1 fruit fly cellular context compared by ENCODE assay signal in genomic region chr3L:11551949-11552348, dm6.
TF ChIP-seq lines count a peak whose summit lies in the region.

No protein-coding gene starts in this region.

TF ChIP-seq in whole organism, embryonic, 481 proteins besides CTCF, POLR2A, EP300 and RAD21 (continued from another document and continues in another):
- TF ChIP-seq CG11093 (GFP tag; IDR thresholded peaks at IDR 0.05; lab: Robert Waterston, UW) (no peak), gsb-n (tag; optimal IDR thresholded peaks at IDR 0.05; lab: Kevin White, UChicago) (peak; percentile 34), CG32772 (GFP tag; IDR thresholded peaks at IDR 0.05; lab: Robert Waterston, UW) (no peak), CG30431 (GFP tag; optimal IDR thresholded peaks at IDR 0.05; lab: Kevin White, UChicago) (no peak), ems (GFP tag; optimal IDR thresholded peaks at IDR 0.05; lab: Kevin White, UChicago) (peak; percentile 2), stwl (tag; optimal IDR thresholded peaks at IDR 0.05; lab: Kevin White, UChicago) (no peak), CG6683 (GFP tag; optimal IDR thresholded peaks at IDR 0.05; lab: Kevin White, UChicago) (no peak), CG30020 (tag; optimal IDR thresholded peaks at IDR 0.05; lab: Kevin White, UChicago) (no peak), CG12236 (GFP tag; optimal IDR thresholded peaks at IDR 0.05; lab: Kevin White, UChicago) (no peak), ato (GFP tag; IDR thresholded peaks at IDR 0.05; lab: Robert Waterston, UW; ENCODE audit: partially characterized antibody) (no peak), exex (tag; optimal IDR thresholded peaks at IDR 0.05; lab: Kevin White, UChicago) (no peak), esg (GFP tag; conservative IDR thresholded peaks at IDR 0.05; lab: Robert Waterston, UW) (no peak; the same call in 1 of the 2 replicates), dmrt11E (tag; optimal IDR thresholded peaks at IDR 0.05; lab: Kevin White, UChicago) (peak; percentile 75), pfk (GFP tag; optimal IDR thresholded peaks at IDR 0.05; lab: Kevin White, UChicago) (no peak), Hr39 (optimal IDR thresholded peaks at IDR 0.05; lab: Kevin White, UChicago) (no peak), CG7357 (GFP tag; IDR thresholded peaks at IDR 0.05; lab: Robert Waterston, UW) (no peak), Drgx (GFP tag; IDR thresholded peaks at IDR 0.05; lab: Robert Waterston, UW) (peak; percentile 53), ase (GFP tag; IDR thresholded peaks at IDR 0.05; lab: Robert Waterston, UW) (no peak), Rx (GFP tag; IDR thresholded peaks at IDR 0.05; lab: Robert Waterston, UW) (no peak), CG2116 (GFP tag; optimal IDR thresholded peaks at IDR 0.05; lab: Kevin White, UChicago) (peak; percentile 16), NC2β (GFP tag; optimal IDR thresholded peaks at IDR 0.05; lab: Kevin White, UChicago) (peak; percentile 29), az2 (GFP tag; optimal IDR thresholded peaks at IDR 0.05; lab: Kevin White, UChicago) (peak; percentile 12), Sox102F (GFP tag; optimal IDR thresholded peaks at IDR 0.05; lab: Kevin White, UChicago) (peak; percentile 53), ttk (GFP tag; IDR thresholded peaks at IDR 0.05; lab: Robert Waterston, UW) (0 out of 2 replicates have a peak, but pooled peaks have one; percentile 9), CG7372 (GFP tag; IDR thresholded peaks at IDR 0.05; lab: Robert Waterston, UW) (0 out of 2 replicates have a peak, but pooled peaks have one; percentile 12), Vsx1 (GFP tag; optimal IDR thresholded peaks at IDR 0.05; lab: Kevin White, UChicago) (no peak), prd (optimal IDR thresholded peaks at IDR 0.05; lab: Kevin White, UChicago) (no peak), prd (GFP tag; IDR thresholded peaks at IDR 0.05; lab: Robert Waterston, UW) (peak; percentile 67), CG3726 (GFP tag; IDR thresholded peaks at IDR 0.05; lab: Robert Waterston, UW) (no peak), MBD-R2 (GFP tag; IDR thresholded peaks at IDR 0.05; lab: Robert Waterston, UW) (no peak), sr (GFP tag; IDR thresholded peaks at IDR 0.05; lab: Robert Waterston, UW) (no peak), pum (GFP tag; optimal IDR thresholded peaks at IDR 0.05; lab: Kevin White, UChicago) (no peak), CG3407 (GFP tag; optimal IDR thresholded peaks at IDR 0.05; lab: Kevin White, UChicago) (peak; percentile 3), Bdp1 (GFP tag; optimal IDR thresholded peaks at IDR 0.05; lab: Kevin White, UChicago) (no peak), tap (tag; optimal IDR thresholded peaks at IDR 0.05; lab: Kevin White, UChicago) (peak; percentile 9), CG1233 (GFP tag; optimal IDR thresholded peaks at IDR 0.05; lab: Kevin White, UChicago) (no peak), dm (GFP tag; optimal IDR thresholded peaks at IDR 0.05; lab: Kevin White, UChicago) (no peak), otp (GFP tag; IDR thresholded peaks at IDR 0.05; lab: Robert Waterston, UW) (no peak), trh (GFP tag; optimal IDR thresholded peaks at IDR 0.05; lab: Kevin White, UChicago) (no peak), mld (GFP tag; IDR thresholded peaks at IDR 0.05; lab: Robert Waterston, UW; ENCODE audit: partially characterized antibody) (no peak), jing (GFP tag; optimal IDR thresholded peaks at IDR 0.05; lab: Kevin White, UChicago) (no peak), CG5245 (GFP tag; optimal IDR thresholded peaks at IDR 0.05; lab: Kevin White, UChicago) (no peak), her (GFP tag; optimal IDR thresholded peaks at IDR 0.05; lab: Kevin White, UChicago) (no peak), CG2889 (GFP tag; IDR thresholded peaks at IDR 0.05; lab: Robert Waterston, UW) (no peak), CG18011 (GFP tag; optimal IDR thresholded peaks at IDR 0.05; lab: Kevin White, UChicago) (no peak), CG10654 (GFP tag; optimal IDR thresholded peaks at IDR 0.05; lab: Kevin White, UChicago) (no peak), CG10462 (GFP tag; optimal IDR thresholded peaks at IDR 0.05; lab: Kevin White, UChicago) (peak; percentile 22), en (GFP tag; optimal IDR thresholded peaks at IDR 0.05; lab: Kevin White, UChicago) (no peak), wdn (GFP tag; IDR thresholded peaks at IDR 0.05; lab: Robert Waterston, UW) (no peak), cas (GFP tag; IDR thresholded peaks at IDR 0.05; lab: Robert Waterston, UW) (no peak), CG8359 (GFP tag; optimal IDR thresholded peaks at IDR 0.05; lab: Kevin White, UChicago; ENCODE audit: borderline replicate concordance) (no peak), CG12744 (GFP tag; optimal IDR thresholded peaks at IDR 0.05; lab: Kevin White, UChicago) (no peak), caup (GFP tag; optimal IDR thresholded peaks at IDR 0.05; lab: Kevin White, UChicago; ENCODE audit: severe bottlenecking) (no peak), CoRest (tag; optimal IDR thresholded peaks at IDR 0.05; lab: Kevin White, UChicago) (no peak), lilli (GFP tag; optimal IDR thresholded peaks at IDR 0.05; lab: Kevin White, UChicago) (no peak), CG18262 (tag; optimal IDR thresholded peaks at IDR 0.05; lab: Kevin White, UChicago) (peak; percentile 72), D19A (tag; optimal IDR thresholded peaks at IDR 0.05; lab: Kevin White, UChicago) (peak; percentile 61), gem (tag; optimal IDR thresholded peaks at IDR 0.05; lab: Kevin White, UChicago) (peak; percentile 68), row (GFP tag; IDR thresholded peaks at IDR 0.05; lab: Robert Waterston, UW) (peak; percentile 53), zfh2 (GFP tag; optimal IDR thresholded peaks at IDR 0.05; lab: Kevin White, UChicago) (no peak), jigr1 (GFP tag; IDR thresholded peaks at IDR 0.05; lab: Robert Waterston, UW) (no peak), CG7928 (GFP tag; optimal IDR thresholded peaks at IDR 0.05; lab: Kevin White, UChicago) (no peak), cwo (GFP tag; optimal IDR thresholded peaks at IDR 0.05; lab: Kevin White, UChicago) (no peak), pb (GFP tag; optimal IDR thresholded peaks at IDR 0.05; lab: Kevin White, UChicago) (no peak), CG7963 (GFP tag; IDR thresholded peaks at IDR 0.05; lab: Robert Waterston, UW; ENCODE audit: partially characterized antibody) (no peak), Ets97D (GFP tag; optimal IDR thresholded peaks at IDR 0.05; lab: Kevin White, UChicago) (no peak), CG43689 (GFP tag; IDR thresholded peaks at IDR 0.05; lab: Robert Waterston, UW) (no peak), Dek (tag; optimal IDR thresholded peaks at IDR 0.05; lab: Kevin White, UChicago) (peak; percentile 5), Atf3 (GFP tag; optimal IDR thresholded peaks at IDR 0.05; lab: Kevin White, UChicago) (no peak), CG31365 (tag; optimal IDR thresholded peaks at IDR 0.05; lab: Kevin White, UChicago) (no peak), CrebB (tag; optimal IDR thresholded peaks at IDR 0.05; lab: Kevin White, UChicago) (no peak), Nf-YC (tag; optimal IDR thresholded peaks at IDR 0.05; lab: Kevin White, UChicago) (no peak), Sox100B (GFP tag; optimal IDR thresholded peaks at IDR 0.05; lab: Kevin White, UChicago) (peak; percentile 9), CG7987 (GFP tag; optimal IDR thresholded peaks at IDR 0.05; lab: Kevin White, UChicago) (no peak), Xrp1 (GFP tag; IDR thresholded peaks at IDR 0.05; lab: Robert Waterston, UW) (peak; percentile 82), CG18599 (GFP tag; optimal IDR thresholded peaks at IDR 0.05; lab: Kevin White, UChicago) (peak; percentile 40), nom (GFP tag; optimal IDR thresholded peaks at IDR 0.05; lab: Kevin White, UChicago) (peak; percentile 8), sd (tag; optimal IDR thresholded peaks at IDR 0.05; lab: Kevin White, UChicago) (no peak), Gug (GFP tag; IDR thresholded peaks at IDR 0.05; lab: Robert Waterston, UW) (0 out of 4 replicates have a peak, but pooled peaks have one; percentile 4), Ets65A (GFP tag; lab: Kevin White, UChicago) (peak; percentile 82), Hmx (GFP tag; optimal IDR thresholded peaks at IDR 0.05; lab: Kevin White, UChicago) (no peak), CG9797 (GFP tag; optimal IDR thresholded peaks at IDR 0.05; lab: Kevin White, UChicago) (no peak), CG15073 (GFP tag; optimal IDR thresholded peaks at IDR 0.05; lab: Kevin White, UChicago) (no peak), gfzf (GFP tag; optimal IDR thresholded peaks at IDR 0.05; lab: Kevin White, UChicago) (no peak), Jarid2 (GFP tag; optimal IDR thresholded peaks at IDR 0.05; lab: Kevin White, UChicago) (no peak), Bteb2 (GFP tag; optimal IDR thresholded peaks at IDR 0.05; lab: Kevin White, UChicago) (no peak), CG17568 (GFP tag; optimal IDR thresholded peaks at IDR 0.05; lab: Kevin White, UChicago) (no peak), CG1603 (tag; optimal IDR thresholded peaks at IDR 0.05; lab: Kevin White, UChicago) (peak; percentile 26), CG12071 (GFP tag; optimal IDR thresholded peaks at IDR 0.05; lab: Kevin White, UChicago) (no peak), br (optimal IDR thresholded peaks at IDR 0.05; lab: Kevin White, UChicago) (no peak), aop (GFP tag; IDR thresholded peaks at IDR 0.05; lab: Robert Waterston, UW) (no peak), CG32767 (GFP tag; IDR thresholded peaks at IDR 0.05; lab: Robert Waterston, UW) (0 out of 2 replicates have a peak, but pooled peaks have one; percentile 35), grau (tag; optimal IDR thresholded peaks at IDR 0.05; lab: Kevin White, UChicago) (peak; percentile 40), CG1832 (GFP tag; optimal IDR thresholded peaks at IDR 0.05; lab: Kevin White, UChicago) (no peak), CG4854 (GFP tag; optimal IDR thresholded peaks at IDR 0.05; lab: Kevin White, UChicago) (no peak), CG8388 (GFP tag; optimal IDR thresholded peaks at IDR 0.05; lab: Kevin White, UChicago) (peak; percentile 55), Hr51 (GFP tag; optimal IDR thresholded peaks at IDR 0.05; lab: Kevin White, UChicago) (peak in 1 of 2 experiments; percentile 20), Camta (GFP tag; optimal IDR thresholded peaks at IDR 0.05; lab: Kevin White, UChicago) (no peak), ind (GFP tag; optimal IDR thresholded peaks at IDR 0.05; lab: Kevin White, UChicago) (no peak), CG15696 (tag; optimal IDR thresholded peaks at IDR 0.05; lab: Kevin White, UChicago) (peak; percentile 47), CG14014 (GFP tag; IDR thresholded peaks at IDR 0.05; lab: Robert Waterston, UW) (no peak), emc (GFP tag; optimal IDR thresholded peaks at IDR 0.05; lab: Kevin White, UChicago) (no peak), Dp (GFP tag; optimal IDR thresholded peaks at IDR 0.05; lab: Kevin White, UChicago) (no peak), CG18764 (GFP tag; optimal IDR thresholded peaks at IDR 0.05; lab: Kevin White, UChicago) (no peak), CG7745 (tag; optimal IDR thresholded peaks at IDR 0.05; lab: Kevin White, UChicago) (no peak), CG12391 (tag; optimal IDR thresholded peaks at IDR 0.05; lab: Kevin White, UChicago) (peak; percentile 52), insv (GFP tag; optimal IDR thresholded peaks at IDR 0.05; lab: Kevin White, UChicago) (no peak), Stat92E (GFP tag; optimal IDR thresholded peaks at IDR 0.05; lab: Kevin White, UChicago) (no peak), run (tag; optimal IDR thresholded peaks at IDR 0.05; lab: Kevin White, UChicago) (no peak), CG3163 (GFP tag; optimal IDR thresholded peaks at IDR 0.05; lab: Kevin White, UChicago) (no peak), HmgZ (tag; optimal IDR thresholded peaks at IDR 0.05; lab: Kevin White, UChicago) (no peak), fd96Cb (tag; optimal IDR thresholded peaks at IDR 0.05; lab: Kevin White, UChicago) (peak; percentile 41), Chrac-16 (GFP tag; optimal IDR thresholded peaks at IDR 0.05; lab: Kevin White, UChicago) (peak; percentile 45), CG12219 (GFP tag; optimal IDR thresholded peaks at IDR 0.05; lab: Kevin White, UChicago) (peak; percentile 27), tna (GFP tag; IDR thresholded peaks at IDR 0.05; lab: Robert Waterston, UW; ENCODE audit: partially characterized antibody) (no peak), Fer2 (tag; optimal IDR thresholded peaks at IDR 0.05; lab: Kevin White, UChicago) (no peak), fd3F (GFP tag; optimal IDR thresholded peaks at IDR 0.05; lab: Kevin White, UChicago) (no peak), CG14860 (GFP tag; IDR thresholded peaks at IDR 0.05; lab: Robert Waterston, UW; ENCODE audit: partially characterized antibody) (no peak), CG4328 (GFP tag; optimal IDR thresholded peaks at IDR 0.05; lab: Kevin White, UChicago) (no peak), D19B (GFP tag; optimal IDR thresholded peaks at IDR 0.05; lab: Kevin White, UChicago) (no peak), sim (GFP tag; IDR thresholded peaks at IDR 0.05; lab: Robert Waterston, UW) (no peak), CG11504 (tag; optimal IDR thresholded peaks at IDR 0.05; lab: Kevin White, UChicago) (peak; percentile 48), CG3065 (GFP tag; optimal IDR thresholded peaks at IDR 0.05; lab: Kevin White, UChicago) (no peak), CG15479 (GFP tag; optimal IDR thresholded peaks at IDR 0.05; lab: Kevin White, UChicago) (no peak), chm (GFP tag; IDR thresholded peaks at IDR 0.05; lab: Robert Waterston, UW) (no peak), Nf-YB (GFP tag; optimal IDR thresholded peaks at IDR 0.05; lab: Kevin White, UChicago) (no peak), fu2 (GFP tag; optimal IDR thresholded peaks at IDR 0.05; lab: Kevin White, UChicago) (no peak), HHEX (GFP tag; optimal IDR thresholded peaks at IDR 0.05; lab: Kevin White, UChicago) (no peak), CG8478 (optimal IDR thresholded peaks at IDR 0.05; lab: Kevin White, UChicago) (no peak), fd102C (GFP tag; optimal IDR thresholded peaks at IDR 0.05; lab: Kevin White, UChicago) (no peak), CG9437 (GFP tag; optimal IDR thresholded peaks at IDR 0.05; lab: Kevin White, UChicago) (no peak), Antp (GFP tag; optimal IDR thresholded peaks at IDR 0.05; lab: Kevin White, UChicago) (no peak), CG31441 (GFP tag; IDR thresholded peaks at IDR 0.05; lab: Robert Waterston, UW) (0 out of 2 replicates have a peak, but pooled peaks have one; percentile 46), Side (GFP tag; optimal IDR thresholded peaks at IDR 0.05; lab: Kevin White, UChicago) (no peak), luna (GFP tag; optimal IDR thresholded peaks at IDR 0.05; lab: Kevin White, UChicago) (no peak), CG8765 (GFP tag; IDR thresholded peaks at IDR 0.05; lab: Robert Waterston, UW) (no peak), mirr (GFP tag; optimal IDR thresholded peaks at IDR 0.05; lab: Kevin White, UChicago) (no peak), ERR (GFP tag; optimal IDR thresholded peaks at IDR 0.05; lab: Kevin White, UChicago) (no peak)
